Worm (Caenorhabditis elegans): ENCODE measurements around the gene srh-3.

ce11 chrV:1642199-1642598 lies 40.2 kb upstream of the srh-3 start, which contains the start of gene Y46H3D.1:
- no peak for TF ChIP-seq D1046.2 (GFP tag; IDR thresholded peaks at IDR 0.05)
- TF ChIP-seq lin-13 (GFP tag; optimal IDR thresholded peaks at IDR 0.05): no peak
- TF ChIP-seq mdl-1 (tag; optimal IDR thresholded peaks at IDR 0.05): no peak
- no peak for TF ChIP-seq zag-1 (tag; optimal IDR thresholded peaks at IDR 0.05)
- TF ChIP-seq madf-5 (GFP tag; IDR thresholded peaks at IDR 0.05): no peak
- TF ChIP-seq unc-62 (GFP tag; optimal IDR thresholded peaks at IDR 0.05 in 1 of 2): no peak
- TF ChIP-seq unc-62 (tag; optimal IDR thresholded peaks at IDR 0.05): no peak
- TF ChIP-seq nhr-77 (tag; optimal IDR thresholded peaks at IDR 0.05): no peak
- TF ChIP-seq hlh-30 (tag; optimal IDR thresholded peaks at IDR 0.05; ENCODE audit: insufficient read depth): no peak
- no peak for TF ChIP-seq cey-2 (tag; optimal IDR thresholded peaks at IDR 0.05; ENCODE audit: borderline replicate concordance, insufficient read depth)
- TF ChIP-seq ces-1 (GFP tag; optimal IDR thresholded peaks at IDR 0.05): no peak

Data from whole organism, L4 larva.